Worm (Caenorhabditis elegans) whole organism, midembryonic: ENCODE data around the gene C14C11.1.

Experiments
- cog-1 ChIP-seq: sonication (generic microtip); optimal IDR thresholded peaks from 2 replicates; lab custom pipeline; 2016; ENCODE audit warnings: missing genetic modification characterization, missing compliant biosample characterization
- flt-1 ChIP-seq: fragments of 200-800 bp; sonication (Bioruptor generic); IDR thresholded peaks from 2 replicates; pipeline ENCODE4 v1.3.6; 2022; ENCODE audit warnings: missing genetic modification characterization, missing compliant biosample characterization
- med-1 ChIP-seq: sonication (generic microtip); optimal IDR thresholded peaks from 2 replicates; lab custom pipeline; 2017; ENCODE audit warnings: missing genetic modification characterization, mild to moderate bottlenecking, missing compliant biosample characterization, antibody characterized with exemption, missing genetic modification reagents; ENCODE audit not compliant: insufficient read depth
- tab-1 ChIP-seq: fragments of 200-800 bp; sonication (Bioruptor generic); IDR thresholded peaks from 2 replicates; pipeline ENCODE4 v1.3.6; 2022; ENCODE audit warnings: missing genetic modification characterization, missing compliant biosample characterization

- TF ChIP-seq tab-1 (no peak), med-1 (GFP tag; lab: Kevin White, UChicago) (no peak), flt-1 (GFP tag; lab: Robert Waterston, UW) (no peak), cog-1 (tag; lab: Kevin White, UChicago) (no peak)
These were observed 9.4 kb upstream of the C14C11.1 start, which contains the start of gene hex-2 for ce11 chrV:5653990-5654499.
